Fruit fly (Drosophila melanogaster) whole organism, embryonic: ENCODE data around the gene CG1840.

Experiments
- Atf3 ChIP-seq: fragments of 200-800 bp; sonication (Bioruptor generic); optimal IDR thresholded peaks from 3 replicates; lab custom pipeline; 2016; ENCODE audit warnings: missing biosample characterization, missing genetic modification characterization
- CG12219 ChIP-seq: fragments of 200-800 bp; sonication (Bioruptor generic); optimal IDR thresholded peaks from 3 replicates; lab custom pipeline; 2018; ENCODE audit warnings: missing biosample characterization, mild to moderate bottlenecking, missing genetic modification characterization
- CG12299 ChIP-seq: fragments of 200-800 bp; sonication (Bioruptor generic); optimal IDR thresholded peaks from 2 replicates; lab custom pipeline; 2018; ENCODE audit warnings: missing biosample characterization, mild to moderate bottlenecking, missing genetic modification characterization
- CG1233 ChIP-seq: fragments of 200-800 bp; sonication (Bioruptor generic); optimal IDR thresholded peaks from 4 replicates; lab custom pipeline; 2018; ENCODE audit warnings: missing biosample characterization, mild to moderate bottlenecking, missing genetic modification characterization
- CG12391 ChIP-seq: fragments of 200-800 bp; sonication (Bioruptor generic); optimal IDR thresholded peaks from 3 replicates; lab custom pipeline; 2018; ENCODE audit warnings: missing biosample characterization, mild to moderate bottlenecking, missing genetic modification characterization, moderate library complexity
- CG13296 ChIP-seq: fragments of 200-800 bp; sonication (Bioruptor generic); optimal IDR thresholded peaks from 3 replicates; lab custom pipeline; 2018; ENCODE audit warnings: missing biosample characterization, mild to moderate bottlenecking, missing genetic modification characterization
- CG14014 ChIP-seq: fragments of 200-800 bp; sonication (Bioruptor generic); IDR thresholded peaks from 2 replicates; pipeline ENCODE4 v1.3.6; 2022; ENCODE audit warnings: missing biosample characterization, missing genetic modification characterization
- CG15514 ChIP-seq: fragments of 200-800 bp; sonication (Bioruptor generic); optimal IDR thresholded peaks from 3 replicates; lab custom pipeline; 2017; ENCODE audit warnings: missing biosample characterization, missing genetic modification characterization, mild to moderate bottlenecking, moderate library complexity, missing genetic modification reagents
- CG17385 ChIP-seq: fragments of 200-800 bp; sonication (Bioruptor generic); optimal IDR thresholded peaks from 3 replicates; lab custom pipeline; 2018; ENCODE audit warnings: missing biosample characterization, mild to moderate bottlenecking, missing genetic modification characterization
- CG17802 ChIP-seq: fragments of 200-800 bp; sonication (Bioruptor generic); optimal IDR thresholded peaks from 2 replicates; lab custom pipeline; 2018; ENCODE audit warnings: missing biosample characterization, mild to moderate bottlenecking, missing genetic modification characterization, moderate library complexity
- CG18262 ChIP-seq: fragments of 200-800 bp; optimal IDR thresholded peaks from 3 replicates; lab custom pipeline; 2019; ENCODE audit warnings: missing biosample characterization, mild to moderate bottlenecking, missing genetic modification characterization, moderate library complexity
- CG2129 ChIP-seq: fragments of 200-800 bp; sonication (Bioruptor generic); IDR thresholded peaks from 2 replicates; pipeline ENCODE4 v1.3.6; 2022; ENCODE audit warnings: missing biosample characterization, missing genetic modification characterization; ENCODE audit not compliant: partially characterized antibody
- CG2875 ChIP-seq: fragments of 200-800 bp; sonication (Bioruptor generic); optimal IDR thresholded peaks from 2 replicates; lab custom pipeline; 2017; ENCODE audit warnings: missing biosample characterization, mild to moderate bottlenecking, missing genetic modification characterization, missing genetic modification reagents
- CG3407 ChIP-seq: fragments of 200-800 bp; sonication (Bioruptor generic); optimal IDR thresholded peaks from 2 replicates; lab custom pipeline; 2018; ENCODE audit warnings: missing biosample characterization, mild to moderate bottlenecking, missing genetic modification characterization
- CG3726 ChIP-seq: fragments of 200-800 bp; sonication (Bioruptor generic); IDR thresholded peaks from 3 replicates; pipeline ENCODE4, ENCODE4 v1.3.6; 2022; ENCODE audit warnings: missing biosample characterization, missing genetic modification characterization
- CG4617 ChIP-seq: fragments of 200-800 bp; sonication (Bioruptor generic); optimal IDR thresholded peaks from 3 replicates; lab custom pipeline; 2016; ENCODE audit warnings: missing biosample characterization, missing genetic modification characterization, borderline replicate concordance
- CG6654 ChIP-seq: fragments of 200-800 bp; sonication (Bioruptor generic); optimal IDR thresholded peaks from 2 replicates; lab custom pipeline; 2017; ENCODE audit warnings: missing biosample characterization, mild to moderate bottlenecking, missing genetic modification characterization
- CG6689 ChIP-seq: fragments of 200-800 bp; sonication (Bioruptor generic); IDR thresholded peaks from 2 replicates; pipeline ENCODE4 v1.3.6; 2022; ENCODE audit warnings: missing biosample characterization, missing genetic modification characterization
- CG6813 ChIP-seq: fragments of 200-800 bp; sonication (Bioruptor generic); optimal IDR thresholded peaks from 2 replicates; lab custom pipeline; 2017; ENCODE audit warnings: missing biosample characterization, missing genetic modification characterization, mild to moderate bottlenecking, moderate library complexity, missing genetic modification reagents
- CG7372 ChIP-seq: fragments of 200-800 bp; sonication (Bioruptor generic); IDR thresholded peaks from 2 replicates; pipeline ENCODE4 v1.3.6; 2022; ENCODE audit warnings: missing biosample characterization, missing genetic modification characterization
- CG7987 ChIP-seq: fragments of 200-800 bp; sonication (Bioruptor generic); optimal IDR thresholded peaks from 2 replicates; lab custom pipeline; 2018; ENCODE audit warnings: missing biosample characterization, mild to moderate bottlenecking, missing genetic modification characterization, moderate library complexity
- CG8388 ChIP-seq: fragments of 200-800 bp; sonication (Bioruptor generic); optimal IDR thresholded peaks from 2 replicates; lab custom pipeline; 2019; ENCODE audit warnings: missing biosample characterization, mild to moderate bottlenecking, missing genetic modification characterization, moderate library complexity
- CG8765 ChIP-seq: fragments of 200-800 bp; sonication (Bioruptor generic); IDR thresholded peaks from 2 replicates; pipeline ENCODE4 v1.3.6; 2022; ENCODE audit warnings: missing biosample characterization, missing genetic modification characterization
- Camta ChIP-seq: fragments of 200-800 bp; sonication (Bioruptor generic); optimal IDR thresholded peaks from 2 replicates; lab custom pipeline; 2016; ENCODE audit warnings: missing biosample characterization, missing genetic modification characterization
- H2.0 ChIP-seq: fragments of 200-800 bp; sonication (Bioruptor generic); IDR thresholded peaks from 2 replicates; pipeline ENCODE4 v1.3.6; 2022; ENCODE audit warnings: missing biosample characterization, missing genetic modification characterization
- Hand ChIP-seq: fragments of 200-800 bp; sonication (Bioruptor generic); optimal IDR thresholded peaks from 2 replicates; lab custom pipeline; 2017; ENCODE audit warnings: mild to moderate bottlenecking, missing biosample characterization, missing genetic modification reagents, missing genetic modification characterization
- Hr51 ChIP-seq, 2 experiments: fragments of 200-800 bp; sonication (Bioruptor generic); optimal IDR thresholded peaks; 2 replicates in 1 of 2; 3 replicates in 1 of 2; lab custom pipeline; 2016 to 2018; ENCODE audit warnings: missing biosample characterization in 2 of 2, missing genetic modification characterization in 2 of 2, mild to moderate bottlenecking in 1 of 2, moderate library complexity in 1 of 2
- NC2α ChIP-seq: fragments of 200-800 bp; sonication (Bioruptor generic); optimal IDR thresholded peaks from 2 replicates; lab custom pipeline; 2016; ENCODE audit warnings: missing biosample characterization, missing genetic modification characterization
- Pdp1 ChIP-seq, 2 experiments: fragments of 200-800 bp; sonication (Bioruptor generic); optimal IDR thresholded peaks; 3 replicates each; lab custom pipeline; 2016; ENCODE audit warnings: missing biosample characterization in 2 of 2, missing genetic modification characterization in 2 of 2, mild to moderate bottlenecking in 1 of 2, moderate library complexity in 1 of 2
- ara ChIP-seq: fragments of 200-800 bp; sonication (Bioruptor generic); IDR thresholded peaks from 2 replicates; pipeline ENCODE4 v1.3.6; 2022; ENCODE audit warnings: missing biosample characterization, missing genetic modification characterization
- bowl ChIP-seq: fragments of 200-800 bp; sonication (Bioruptor generic); IDR thresholded peaks from 2 replicates; pipeline ENCODE4 v1.3.6; 2022; ENCODE audit warnings: missing biosample characterization, missing genetic modification characterization
- chinmo ChIP-seq: fragments of 200-800 bp; sonication (Bioruptor generic); IDR thresholded peaks from 4 replicates; pipeline ENCODE4 v1.3.6; 2022; ENCODE audit warnings: missing biosample characterization, missing genetic modification characterization; ENCODE audit not compliant: partially characterized antibody
- chm ChIP-seq: fragments of 200-800 bp; sonication (Bioruptor generic); IDR thresholded peaks from 2 replicates; pipeline ENCODE4 v1.3.6; 2022; ENCODE audit warnings: missing biosample characterization, missing genetic modification characterization
- croc ChIP-seq: fragments of 200-800 bp; sonication (Bioruptor generic); conservative IDR thresholded peaks from 3 replicates; pipeline ENCODE4 v1.3.6; 2022; ENCODE audit warnings: missing biosample characterization, missing genetic modification characterization
- danr ChIP-seq: fragments of 200-800 bp; sonication (Bioruptor generic); IDR thresholded peaks from 2 replicates; pipeline ENCODE4 v1.3.6; 2022; ENCODE audit warnings: missing biosample characterization, missing genetic modification characterization
- dm ChIP-seq: fragments of 200-800 bp; sonication (Bioruptor generic); optimal IDR thresholded peaks from 3 replicates; lab custom pipeline; 2016; ENCODE audit warnings: missing biosample characterization, missing genetic modification characterization
- dpn ChIP-seq, 2 experiments: fragments of 200-800 bp; sonication (Bioruptor generic); optimal IDR thresholded peaks; 3 replicates each; lab custom pipeline; 2016; ENCODE audit warnings: missing biosample characterization in 2 of 2, missing genetic modification characterization in 2 of 2
- fd3F ChIP-seq: fragments of 200-800 bp; sonication (Bioruptor generic); optimal IDR thresholded peaks from 2 replicates; lab custom pipeline; 2018; ENCODE audit warnings: missing biosample characterization, mild to moderate bottlenecking, missing genetic modification characterization, moderate library complexity
- gcm2 ChIP-seq: fragments of 200-800 bp; sonication (Bioruptor generic); optimal IDR thresholded peaks from 2 replicates; lab custom pipeline; 2016; ENCODE audit warnings: missing biosample characterization, missing genetic modification characterization
- gfzf ChIP-seq: fragments of 200-800 bp; sonication (Bioruptor generic); optimal IDR thresholded peaks from 2 replicates; lab custom pipeline; 2016; ENCODE audit warnings: missing biosample characterization, mild to moderate bottlenecking, missing genetic modification characterization, moderate library complexity
- gro ChIP-seq: fragments of 200-800 bp; sonication (Bioruptor generic); optimal IDR thresholded peaks from 2 replicates; lab custom pipeline; 2016; ENCODE audit warnings: missing biosample characterization, missing genetic modification characterization
- jigr1 ChIP-seq: fragments of 200-800 bp; sonication (Bioruptor generic); IDR thresholded peaks from 3 replicates; pipeline ENCODE4 v1.3.6; 2022; ENCODE audit warnings: missing biosample characterization, missing genetic modification characterization
- klu ChIP-seq: fragments of 200-800 bp; sonication (Bioruptor generic); IDR thresholded peaks from 2 replicates; pipeline ENCODE4 v1.3.6; 2022; ENCODE audit warnings: missing biosample characterization, missing genetic modification characterization
- nerfin-2 ChIP-seq: fragments of 200-800 bp; sonication (Bioruptor generic); IDR thresholded peaks from 2 replicates; pipeline ENCODE4 v1.3.6; 2022; ENCODE audit warnings: missing biosample characterization, missing genetic modification characterization; ENCODE audit not compliant: partially characterized antibody
- nmo ChIP-seq: fragments of 200-800 bp; sonication (Bioruptor generic); optimal IDR thresholded peaks from 2 replicates; lab custom pipeline; 2018; ENCODE audit warnings: missing biosample characterization, mild to moderate bottlenecking, missing genetic modification characterization, moderate library complexity
- oc ChIP-seq: fragments of 200-800 bp; sonication (Bioruptor generic); optimal IDR thresholded peaks from 2 replicates; lab custom pipeline; 2018; ENCODE audit warnings: missing biosample characterization, mild to moderate bottlenecking, missing genetic modification characterization, moderate library complexity
- pho ChIP-seq: fragments of 200-800 bp; sonication (Bioruptor generic); optimal IDR thresholded peaks from 2 replicates; lab custom pipeline; 2016; ENCODE audit warnings: missing biosample characterization, missing genetic modification characterization
- ssp ChIP-seq: fragments of 200-800 bp; sonication (Bioruptor generic); IDR thresholded peaks from 2 replicates; pipeline ENCODE4 v1.3.6; 2022; ENCODE audit warnings: missing biosample characterization, missing genetic modification characterization
- tna ChIP-seq: fragments of 200-800 bp; sonication (Bioruptor generic); IDR thresholded peaks from 2 replicates; pipeline ENCODE4 v1.3.6; 2022; ENCODE audit warnings: missing biosample characterization, missing genetic modification characterization; ENCODE audit not compliant: partially characterized antibody
- tup ChIP-seq: fragments of 200-800 bp; sonication (Bioruptor generic); optimal IDR thresholded peaks from 2 replicates; lab custom pipeline; 2016; ENCODE audit warnings: missing biosample characterization, mild to moderate bottlenecking, missing genetic modification characterization, moderate library complexity

The CG1840 gene

DNA sequence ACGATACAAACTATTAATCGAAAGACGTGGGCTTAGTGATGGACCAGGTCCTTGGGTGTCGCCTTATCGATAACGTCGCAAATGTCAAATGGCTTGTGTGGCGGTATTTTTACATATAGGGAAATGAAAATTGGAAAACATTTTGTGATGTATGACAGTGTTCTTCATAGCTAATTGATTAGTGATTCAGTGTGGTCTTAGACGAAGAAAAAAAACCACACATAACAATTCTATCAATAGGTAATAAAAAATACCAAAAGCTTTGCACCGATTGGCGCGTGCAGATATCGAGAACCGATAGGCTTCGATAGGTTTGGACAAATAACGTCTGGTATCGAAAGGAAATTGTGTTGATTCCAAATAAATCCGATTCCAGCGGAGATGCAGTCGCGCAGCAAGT, 19.3 kb upstream of the CG1840 start, which contains the start of the genes Nrd1 and CG1847 (continued):
- no peak for TF ChIP-seq CG15514
- no peak for TF ChIP-seq Atf3
- TF ChIP-seq tup (GFP tag; lab: Kevin White, UChicago): no peak
- TF ChIP-seq gfzf (GFP tag; lab: Kevin White, UChicago): peak; percentile 56
- TF ChIP-seq CG13296 (GFP tag; lab: Kevin White, UChicago): no peak
- TF ChIP-seq CG7987 (GFP tag; lab: Kevin White, UChicago): no peak
- TF ChIP-seq pho: no peak
- no peak for TF ChIP-seq CG12391 (tag; lab: Kevin White, UChicago)
- TF ChIP-seq croc (GFP tag; lab: Robert Waterston, UW): no peak
- TF ChIP-seq CG18262 (tag; lab: Kevin White, UChicago): no peak
- TF ChIP-seq CG2875 (GFP tag; lab: Kevin White, UChicago): no peak
- no peak for TF ChIP-seq CG6813
- TF ChIP-seq CG4617 (GFP tag; lab: Kevin White, UChicago): peak; percentile 27
- no peak for TF ChIP-seq CG7372 (GFP tag; lab: Robert Waterston, UW)
- no peak for TF ChIP-seq Hr51 (GFP tag; optimal IDR thresholded peaks at IDR 0.05; lab: Kevin White, UChicago)
- no peak for TF ChIP-seq jigr1 (GFP tag; lab: Robert Waterston, UW)
- TF ChIP-seq tna: peak; percentile 87
- TF ChIP-seq CG8765 (GFP tag; lab: Robert Waterston, UW): no peak
- TF ChIP-seq gro (GFP tag; lab: Kevin White, UChicago): no peak
- TF ChIP-seq CG3726 (GFP tag; lab: Robert Waterston, UW): no peak
- TF ChIP-seq klu: no peak
- no peak for TF ChIP-seq CG6689
- TF ChIP-seq CG6654 (GFP tag; lab: Kevin White, UChicago): no peak
- TF ChIP-seq nerfin-2: peak; percentile 85
- no peak for TF ChIP-seq CG8388 (GFP tag; lab: Kevin White, UChicago)
- no peak for TF ChIP-seq CG1233 (GFP tag; lab: Kevin White, UChicago)
- TF ChIP-seq H2.0 (GFP tag; lab: Robert Waterston, UW): no peak
- TF ChIP-seq ssp: 0 out of 2 replicates have a peak, but pooled peaks have one; percentile 20
- no peak for TF ChIP-seq oc (tag; lab: Kevin White, UChicago)
- no peak for TF ChIP-seq bowl (GFP tag; lab: Robert Waterston, UW)
- TF ChIP-seq Hand (GFP tag; lab: Kevin White, UChicago): no peak
- no peak for TF ChIP-seq CG12219 (GFP tag; lab: Kevin White, UChicago)
- TF ChIP-seq CG12299: no peak
- TF ChIP-seq chinmo: peak; percentile 71; the same call in 1 of the 4 replicates
- no peak for TF ChIP-seq Pdp1 (GFP tag; optimal IDR thresholded peaks at IDR 0.05; lab: Kevin White, UChicago)
- TF ChIP-seq gcm2 (GFP tag; lab: Kevin White, UChicago): no peak
- no peak for TF ChIP-seq Camta
- TF ChIP-seq NC2α (GFP tag; lab: Kevin White, UChicago): no peak
- TF ChIP-seq dm (GFP tag; lab: Kevin White, UChicago): no peak
- TF ChIP-seq fd3F (GFP tag; lab: Kevin White, UChicago): no peak
- TF ChIP-seq danr (GFP tag; lab: Robert Waterston, UW): no peak
- TF ChIP-seq ara (GFP tag; lab: Robert Waterston, UW): no peak
- no peak for TF ChIP-seq CG17802
- TF ChIP-seq nmo: no peak
- 0 out of 2 replicates have a peak, but pooled peaks have one; percentile 36 for TF ChIP-seq CG2129
- TF ChIP-seq CG17385 (GFP tag; lab: Kevin White, UChicago): no peak
- TF ChIP-seq CG3407 (GFP tag; lab: Kevin White, UChicago): no peak
- TF ChIP-seq dpn (GFP tag; optimal IDR thresholded peaks at IDR 0.05; lab: Kevin White, UChicago): no peak
- TF ChIP-seq CG14014 (GFP tag; lab: Robert Waterston, UW): no peak
- TF ChIP-seq chm (GFP tag; lab: Robert Waterston, UW): no peak
